Fruit fly (Drosophila melanogaster) whole organism, wandering third instar larva: Measurements from ENCODE around the gene CG14024.

ENCODE experiments used
- Abd-B ChIP-seq: fragments of >200 bp; optimal IDR thresholded peaks from 2 replicates; lab custom pipeline; 2017; ENCODE audit warnings: missing biosample characterization, missing genetic modification characterization
- CG32264 ChIP-seq: fragments of 200-800 bp; sonication (Bioruptor generic); optimal IDR thresholded peaks from 2 replicates; lab custom pipeline; 2016; ENCODE audit warnings: missing biosample characterization, missing genetic modification characterization
- CG9705 ChIP-seq: fragments of 200-800 bp; sonication (Bioruptor generic); optimal IDR thresholded peaks from 2 replicates; lab custom pipeline; 2018; ENCODE audit warnings: missing biosample characterization, mild to moderate bottlenecking, missing genetic modification characterization
- CrebA ChIP-seq: fragments of 200-800 bp; sonication (Bioruptor generic); optimal IDR thresholded peaks from 2 replicates; lab custom pipeline; 2016; ENCODE audit warnings: missing biosample characterization, mild to moderate bottlenecking, missing genetic modification characterization, borderline replicate concordance
- Dfd ChIP-seq: fragments of >200 bp; optimal IDR thresholded peaks from 2 replicates; lab custom pipeline; 2017; ENCODE audit warnings: missing biosample characterization, missing genetic modification characterization
- Dif ChIP-seq: fragments of 200-275, 200-300 bp; sonication (Bioruptor generic); optimal IDR thresholded peaks from 2 replicates; lab custom pipeline; 2018; ENCODE audit warnings: missing biosample characterization, missing genetic modification characterization; ENCODE audit not compliant: partially characterized antibody
- GATAd ChIP-seq: sonication (Bioruptor generic); optimal IDR thresholded peaks from 2 replicates; lab custom pipeline; 2016; ENCODE audit warnings: missing biosample characterization, missing genetic modification characterization
- HLH106 ChIP-seq: fragments of 200-800 bp; optimal IDR thresholded peaks from 3 replicates; lab custom pipeline; 2019; ENCODE audit warnings: missing biosample characterization, mild to moderate bottlenecking, missing genetic modification characterization, moderate library complexity
- Hnf4 ChIP-seq: fragments of 200-800 bp; sonication (Bioruptor generic); optimal IDR thresholded peaks from 2 replicates; lab custom pipeline; 2016; ENCODE audit warnings: missing biosample characterization, mild to moderate bottlenecking, missing genetic modification characterization
- Hr83 ChIP-seq: fragments of 200-300 bp; sonication (Bioruptor generic); optimal IDR thresholded peaks from 2 replicates; lab custom pipeline; 2016; ENCODE audit warnings: missing biosample characterization, mild to moderate bottlenecking, missing genetic modification characterization, moderate library complexity; ENCODE audit not compliant: poor library complexity, severe bottlenecking
- Jra ChIP-seq: sonication (Bioruptor generic); optimal IDR thresholded peaks from 2 replicates; lab custom pipeline; 2016; ENCODE audit warnings: missing biosample characterization, missing genetic modification characterization
- Mio ChIP-seq: sonication (Bioruptor generic); optimal IDR thresholded peaks from 2 replicates; lab custom pipeline; 2016; ENCODE audit warnings: missing biosample characterization, missing genetic modification characterization
- Myc ChIP-seq: fragments of >200 bp; optimal IDR thresholded peaks from 2 replicates; lab custom pipeline; 2017
- N ChIP-seq: fragments of >200 bp; optimal IDR thresholded peaks from 2 replicates; lab custom pipeline; 2018; ENCODE audit warnings: missing biosample characterization, missing external identifiers, missing genetic modification characterization
- OdsH ChIP-seq: fragments of 200-800 bp; sonication (Bioruptor generic); optimal IDR thresholded peaks from 2 replicates; lab custom pipeline; 2016; ENCODE audit warnings: missing biosample characterization, mild to moderate bottlenecking, missing genetic modification characterization
- Rel ChIP-seq, 2 experiments: fragments of 200-800 bp; sonication (Bioruptor generic) in 1 of 2; optimal IDR thresholded peaks; 2 replicates in 1 of 2; 3 replicates in 1 of 2; lab custom pipeline; 2016 to 2019; ENCODE audit warnings: mild to moderate bottlenecking in 2 of 2, missing biosample characterization in 2 of 2, missing genetic modification characterization in 2 of 2, moderate library complexity in 1 of 2
- Sp1 ChIP-seq: fragments of 200-800 bp; sonication (Bioruptor generic); optimal IDR thresholded peaks from 3 replicates; lab custom pipeline; 2019; ENCODE audit warnings: missing biosample characterization, mild to moderate bottlenecking, missing genetic modification characterization, moderate library complexity
- Vsx2 ChIP-seq: fragments of 200-300, 225-300 bp; sonication (Bioruptor generic); optimal IDR thresholded peaks from 2 replicates; lab custom pipeline; 2018; ENCODE audit warnings: missing biosample characterization, missing genetic modification characterization; ENCODE audit not compliant: partially characterized antibody
- br ChIP-seq: fragments of 200-800 bp; sonication (Bioruptor generic); optimal IDR thresholded peaks from 2 replicates; lab custom pipeline; 2016; ENCODE audit warnings: missing biosample characterization, missing genetic modification characterization
- brk ChIP-seq: fragments of 200-800 bp; sonication (Bioruptor generic); optimal IDR thresholded peaks from 2 replicates; lab custom pipeline; 2016; ENCODE audit warnings: missing biosample characterization, mild to moderate bottlenecking, missing genetic modification characterization
- dl ChIP-seq, 2 experiments: fragments of 175-275, 200-275 bp in 1 of 2; fragments of 200-275 bp in 1 of 2; sonication (Bioruptor generic); optimal IDR thresholded peaks; lab custom pipeline; 2018; ENCODE audit warnings: mild to moderate bottlenecking in 2 of 2, missing biosample characterization in 2 of 2, missing genetic modification characterization in 2 of 2, moderate library complexity in 2 of 2; ENCODE audit not compliant: partially characterized antibody in 2 of 2, insufficient read depth in 1 of 2
- dmrt93B ChIP-seq: fragments of 200-800 bp; sonication (Bioruptor generic); optimal IDR thresholded peaks from 2 replicates; lab custom pipeline; 2018; ENCODE audit warnings: missing biosample characterization, mild to moderate bottlenecking, missing genetic modification characterization
- dsf ChIP-seq: sonication (Bioruptor generic); optimal IDR thresholded peaks from 2 replicates; lab custom pipeline; 2016; ENCODE audit warnings: missing biosample characterization, missing genetic modification characterization, borderline replicate concordance
- ey ChIP-seq: fragments of 200-800 bp; sonication (Bioruptor generic); optimal IDR thresholded peaks from 2 replicates; lab custom pipeline; 2016; ENCODE audit warnings: missing biosample characterization, missing genetic modification characterization
- foxo ChIP-seq, 2 experiments: fragments of 200-800 bp; sonication (Bioruptor generic); optimal IDR thresholded peaks; 2 replicates in 1 of 2; 3 replicates in 1 of 2; lab custom pipeline; 2016 to 2017; ENCODE audit warnings: missing biosample characterization in 2 of 2, missing genetic modification characterization in 2 of 2
- fru ChIP-seq: fragments of 200-800 bp; sonication (Bioruptor generic); optimal IDR thresholded peaks from 3 replicates; lab custom pipeline; 2016; ENCODE audit warnings: missing biosample characterization, mild to moderate bottlenecking, missing genetic modification characterization
- h ChIP-seq: fragments of 200-800 bp; sonication (Bioruptor generic); optimal IDR thresholded peaks from 3 replicates; lab custom pipeline; 2016; ENCODE audit warnings: missing biosample characterization, mild to moderate bottlenecking, missing genetic modification characterization
- jim ChIP-seq: fragments of 175-275, 200-325 bp; sonication (Bioruptor generic); optimal IDR thresholded peaks from 2 replicates; lab custom pipeline; 2016; ENCODE audit warnings: missing biosample characterization, mild to moderate bottlenecking, missing genetic modification characterization
- lola ChIP-seq: fragments of >200 bp; optimal IDR thresholded peaks from 2 replicates; lab custom pipeline; 2017; ENCODE audit warnings: missing biosample characterization, missing genetic modification characterization
- pan ChIP-seq: fragments of >200 bp; optimal IDR thresholded peaks from 2 replicates; lab custom pipeline; 2017
- psq ChIP-seq: fragments of 200-800 bp; sonication (Bioruptor generic); optimal IDR thresholded peaks from 3 replicates; lab custom pipeline; 2017; ENCODE audit warnings: missing biosample characterization, mild to moderate bottlenecking, missing genetic modification characterization, moderate library complexity
- rgr ChIP-seq: fragments of 200-800 bp; sonication (Bioruptor generic); optimal IDR thresholded peaks from 3 replicates; lab custom pipeline; 2016; ENCODE audit warnings: missing biosample characterization, mild to moderate bottlenecking, missing genetic modification characterization
- sage ChIP-seq: fragments of 200-800 bp; sonication (Bioruptor generic); optimal IDR thresholded peaks from 2 replicates; lab custom pipeline; 2016; ENCODE audit warnings: missing biosample characterization, mild to moderate bottlenecking, missing genetic modification characterization
- tai ChIP-seq: sonication (Bioruptor generic); optimal IDR thresholded peaks from 2 replicates; lab custom pipeline; 2016; ENCODE audit warnings: missing biosample characterization, missing genetic modification characterization
- usp ChIP-seq: fragments of >200 bp; optimal IDR thresholded peaks from 2 replicates; lab custom pipeline; 2017; ENCODE audit warnings: missing biosample characterization, missing genetic modification characterization
- woc ChIP-seq: sonication (Bioruptor generic); optimal IDR thresholded peaks from 2 replicates; lab custom pipeline; 2016; ENCODE audit warnings: missing biosample characterization, mild to moderate bottlenecking, missing genetic modification characterization

Gene CG14024

dm6 chr2L:5297961-5298311, 16.8 kb downstream of the CG14024 start:
- TF ChIP-seq CG32264 (GFP tag; lab: Kevin White, UChicago) (no peak), Jra (GFP tag; lab: Kevin White, UChicago) (no peak), dmrt93B (GFP tag; lab: Kevin White, UChicago) (no peak), h (GFP tag; lab: Kevin White, UChicago) (no peak), lola (GFP tag; lab: Kevin White, UChicago) (no peak), pan (lab: Kevin White, UChicago) (no peak), rgr (GFP tag; lab: Kevin White, UChicago) (no peak), dl (GFP tag; optimal IDR thresholded peaks at IDR 0.05; lab: Kevin White, UChicago; ENCODE audit: insufficient read depth in 1 of 2, partially characterized antibody in 2 of 2) (no peak), Hr83 (GFP tag; lab: Kevin White, UChicago) (no peak), ey (GFP tag; lab: Kevin White, UChicago) (no peak), psq (GFP tag; lab: Kevin White, UChicago) (no peak), fru (GFP tag; lab: Kevin White, UChicago) (no peak), CrebA (no peak), brk (GFP tag; lab: Kevin White, UChicago) (no peak), HLH106 (tag; lab: Kevin White, UChicago) (no peak), foxo (GFP tag; optimal IDR thresholded peaks at IDR 0.05; lab: Kevin White, UChicago) (no peak), usp (GFP tag; lab: Kevin White, UChicago) (no peak), N (GFP tag; lab: Kevin White, UChicago) (no peak), jim (GFP tag; lab: Kevin White, UChicago) (no peak), Rel (GFP tag; optimal IDR thresholded peaks at IDR 0.05; lab: Kevin White, UChicago) (no peak), Rel (tag; optimal IDR thresholded peaks at IDR 0.05; lab: Kevin White, UChicago) (no peak)

- TF ChIP-seq Dfd (GFP tag; lab: Kevin White, UChicago) (no peak), Hnf4 (GFP tag; lab: Kevin White, UChicago) (peak; percentile 59), brk (GFP tag; lab: Kevin White, UChicago) (peak; percentile 12), h (GFP tag; lab: Kevin White, UChicago) (peak; percentile 79), br (GFP tag; lab: Kevin White, UChicago) (peak; percentile 53), psq (GFP tag; lab: Kevin White, UChicago) (peak; percentile 41), sage (GFP tag; lab: Kevin White, UChicago) (peak; percentile 9), CG9705 (GFP tag; lab: Kevin White, UChicago) (peak; percentile 3), woc (GFP tag; lab: Kevin White, UChicago) (peak; percentile 44), dmrt93B (GFP tag; lab: Kevin White, UChicago) (peak; percentile 45), ey (GFP tag; lab: Kevin White, UChicago) (peak; percentile 69), GATAd (GFP tag; lab: Kevin White, UChicago) (no peak), Sp1 (GFP tag; lab: Kevin White, UChicago) (peak; percentile 69), CG32264 (GFP tag; lab: Kevin White, UChicago) (peak; percentile 13), HLH106 (tag; lab: Kevin White, UChicago) (peak; percentile 69), rgr (GFP tag; lab: Kevin White, UChicago) (peak; percentile 62), N (GFP tag; lab: Kevin White, UChicago) (no peak), fru (GFP tag; lab: Kevin White, UChicago) (peak; percentile 82), CrebA (peak; percentile 4), foxo (GFP tag; optimal IDR thresholded peaks at IDR 0.05; lab: Kevin White, UChicago) (peak in 1 of 2 experiments; percentile 77), Abd-B (no peak), OdsH (GFP tag; lab: Kevin White, UChicago) (peak; percentile 59), tai (GFP tag; lab: Kevin White, UChicago) (peak; percentile 54), Vsx2 (no peak)
Measured at dm6 chr2L:5297289-5297960, 17.3 kb downstream of the CG14024 start.

dm6 chr2L:5296672-5297288, 17.9 kb downstream of the CG14024 start:
- no peak for TF ChIP-seq Vsx2
- peak; percentile 83 for TF ChIP-seq Dif (GFP tag; lab: Kevin White, UChicago)
- TF ChIP-seq br (GFP tag; lab: Kevin White, UChicago): no peak
- peak; percentile 32 for TF ChIP-seq fru (GFP tag; lab: Kevin White, UChicago)
- no peak for TF ChIP-seq dmrt93B (GFP tag; lab: Kevin White, UChicago)
- no peak for TF ChIP-seq Myc (lab: Kevin White, UChicago)
- no peak for TF ChIP-seq CrebA
- TF ChIP-seq dl (GFP tag; optimal IDR thresholded peaks at IDR 0.05; lab: Kevin White, UChicago; ENCODE audit: insufficient read depth in 1 of 2, partially characterized antibody in 2 of 2): peak; percentile 54 to 71
- no peak for TF ChIP-seq dsf (GFP tag; lab: Kevin White, UChicago)
- no peak for TF ChIP-seq Rel (GFP tag; optimal IDR thresholded peaks at IDR 0.05; lab: Kevin White, UChicago)
- peak; percentile 37 for TF ChIP-seq Rel (tag; optimal IDR thresholded peaks at IDR 0.05; lab: Kevin White, UChicago)
- no peak for TF ChIP-seq lola (GFP tag; lab: Kevin White, UChicago)
- peak; percentile 78 for TF ChIP-seq Jra (GFP tag; lab: Kevin White, UChicago)
- no peak for TF ChIP-seq foxo (GFP tag; optimal IDR thresholded peaks at IDR 0.05; lab: Kevin White, UChicago)
- peak; percentile 20 for TF ChIP-seq ey (GFP tag; lab: Kevin White, UChicago)
- TF ChIP-seq Sp1 (GFP tag; lab: Kevin White, UChicago): no peak
- no peak for TF ChIP-seq HLH106 (tag; lab: Kevin White, UChicago)
- TF ChIP-seq OdsH (GFP tag; lab: Kevin White, UChicago): no peak
- no peak for TF ChIP-seq psq (GFP tag; lab: Kevin White, UChicago)
- TF ChIP-seq woc (GFP tag; lab: Kevin White, UChicago): no peak
- no peak for TF ChIP-seq brk (GFP tag; lab: Kevin White, UChicago)
- TF ChIP-seq Mio: no peak
- TF ChIP-seq usp (GFP tag; lab: Kevin White, UChicago): no peak
